Fruit fly (Drosophila melanogaster) whole organism, wandering third instar larva: Measurements from ENCODE around the gene CG11686.

ENCODE experiments used
- Abd-B ChIP-seq: fragments of >200 bp; optimal IDR thresholded peaks from 2 replicates; lab custom pipeline; 2017; ENCODE audit warnings: missing biosample characterization, missing genetic modification characterization
- CG9705 ChIP-seq: fragments of 200-800 bp; sonication (Bioruptor generic); optimal IDR thresholded peaks from 2 replicates; lab custom pipeline; 2018; ENCODE audit warnings: missing biosample characterization, mild to moderate bottlenecking, missing genetic modification characterization
- CrebA ChIP-seq: fragments of 200-800 bp; sonication (Bioruptor generic); optimal IDR thresholded peaks from 2 replicates; lab custom pipeline; 2016; ENCODE audit warnings: missing biosample characterization, mild to moderate bottlenecking, missing genetic modification characterization, borderline replicate concordance
- Dif ChIP-seq: fragments of 200-275, 200-300 bp; sonication (Bioruptor generic); optimal IDR thresholded peaks from 2 replicates; lab custom pipeline; 2018; ENCODE audit warnings: missing biosample characterization, missing genetic modification characterization; ENCODE audit not compliant: partially characterized antibody
- GATAd ChIP-seq: sonication (Bioruptor generic); optimal IDR thresholded peaks from 2 replicates; lab custom pipeline; 2016; ENCODE audit warnings: missing biosample characterization, missing genetic modification characterization
- HLH106 ChIP-seq: fragments of 200-800 bp; optimal IDR thresholded peaks from 3 replicates; lab custom pipeline; 2019; ENCODE audit warnings: missing biosample characterization, mild to moderate bottlenecking, missing genetic modification characterization, moderate library complexity
- Hnf4 ChIP-seq: fragments of 200-800 bp; sonication (Bioruptor generic); optimal IDR thresholded peaks from 2 replicates; lab custom pipeline; 2016; ENCODE audit warnings: missing biosample characterization, mild to moderate bottlenecking, missing genetic modification characterization
- Jra ChIP-seq: sonication (Bioruptor generic); optimal IDR thresholded peaks from 2 replicates; lab custom pipeline; 2016; ENCODE audit warnings: missing biosample characterization, missing genetic modification characterization
- Mio ChIP-seq: sonication (Bioruptor generic); optimal IDR thresholded peaks from 2 replicates; lab custom pipeline; 2016; ENCODE audit warnings: missing biosample characterization, missing genetic modification characterization
- Myc ChIP-seq: fragments of >200 bp; optimal IDR thresholded peaks from 2 replicates; lab custom pipeline; 2017
- N ChIP-seq: fragments of >200 bp; optimal IDR thresholded peaks from 2 replicates; lab custom pipeline; 2018; ENCODE audit warnings: missing biosample characterization, missing external identifiers, missing genetic modification characterization
- OdsH ChIP-seq: fragments of 200-800 bp; sonication (Bioruptor generic); optimal IDR thresholded peaks from 2 replicates; lab custom pipeline; 2016; ENCODE audit warnings: missing biosample characterization, mild to moderate bottlenecking, missing genetic modification characterization
- Sp1 ChIP-seq: fragments of 200-800 bp; sonication (Bioruptor generic); optimal IDR thresholded peaks from 3 replicates; lab custom pipeline; 2019; ENCODE audit warnings: missing biosample characterization, mild to moderate bottlenecking, missing genetic modification characterization, moderate library complexity
- br ChIP-seq: fragments of 200-800 bp; sonication (Bioruptor generic); optimal IDR thresholded peaks from 2 replicates; lab custom pipeline; 2016; ENCODE audit warnings: missing biosample characterization, missing genetic modification characterization
- brk ChIP-seq: fragments of 200-800 bp; sonication (Bioruptor generic); optimal IDR thresholded peaks from 2 replicates; lab custom pipeline; 2016; ENCODE audit warnings: missing biosample characterization, mild to moderate bottlenecking, missing genetic modification characterization
- dl ChIP-seq, 2 experiments: fragments of 175-275, 200-275 bp in 1 of 2; fragments of 200-275 bp in 1 of 2; sonication (Bioruptor generic); optimal IDR thresholded peaks; lab custom pipeline; 2018; ENCODE audit warnings: mild to moderate bottlenecking in 2 of 2, missing biosample characterization in 2 of 2, missing genetic modification characterization in 2 of 2, moderate library complexity in 2 of 2; ENCODE audit not compliant: partially characterized antibody in 2 of 2, insufficient read depth in 1 of 2
- dmrt93B ChIP-seq: fragments of 200-800 bp; sonication (Bioruptor generic); optimal IDR thresholded peaks from 2 replicates; lab custom pipeline; 2018; ENCODE audit warnings: missing biosample characterization, mild to moderate bottlenecking, missing genetic modification characterization
- dsf ChIP-seq: sonication (Bioruptor generic); optimal IDR thresholded peaks from 2 replicates; lab custom pipeline; 2016; ENCODE audit warnings: missing biosample characterization, missing genetic modification characterization, borderline replicate concordance
- ey ChIP-seq: fragments of 200-800 bp; sonication (Bioruptor generic); optimal IDR thresholded peaks from 2 replicates; lab custom pipeline; 2016; ENCODE audit warnings: missing biosample characterization, missing genetic modification characterization
- foxo ChIP-seq, 2 experiments: fragments of 200-800 bp; sonication (Bioruptor generic); optimal IDR thresholded peaks; 2 replicates in 1 of 2; 3 replicates in 1 of 2; lab custom pipeline; 2016 to 2017; ENCODE audit warnings: missing biosample characterization in 2 of 2, missing genetic modification characterization in 2 of 2
- h ChIP-seq: fragments of 200-800 bp; sonication (Bioruptor generic); optimal IDR thresholded peaks from 3 replicates; lab custom pipeline; 2016; ENCODE audit warnings: missing biosample characterization, mild to moderate bottlenecking, missing genetic modification characterization
- lola ChIP-seq: fragments of >200 bp; optimal IDR thresholded peaks from 2 replicates; lab custom pipeline; 2017; ENCODE audit warnings: missing biosample characterization, missing genetic modification characterization
- pan ChIP-seq: fragments of >200 bp; optimal IDR thresholded peaks from 2 replicates; lab custom pipeline; 2017
- psq ChIP-seq: fragments of 200-800 bp; sonication (Bioruptor generic); optimal IDR thresholded peaks from 3 replicates; lab custom pipeline; 2017; ENCODE audit warnings: missing biosample characterization, mild to moderate bottlenecking, missing genetic modification characterization, moderate library complexity
- rgr ChIP-seq: fragments of 200-800 bp; sonication (Bioruptor generic); optimal IDR thresholded peaks from 3 replicates; lab custom pipeline; 2016; ENCODE audit warnings: missing biosample characterization, mild to moderate bottlenecking, missing genetic modification characterization
- sage ChIP-seq: fragments of 200-800 bp; sonication (Bioruptor generic); optimal IDR thresholded peaks from 2 replicates; lab custom pipeline; 2016; ENCODE audit warnings: missing biosample characterization, mild to moderate bottlenecking, missing genetic modification characterization
- tai ChIP-seq: sonication (Bioruptor generic); optimal IDR thresholded peaks from 2 replicates; lab custom pipeline; 2016; ENCODE audit warnings: missing biosample characterization, missing genetic modification characterization
- usp ChIP-seq: fragments of >200 bp; optimal IDR thresholded peaks from 2 replicates; lab custom pipeline; 2017; ENCODE audit warnings: missing biosample characterization, missing genetic modification characterization
- woc ChIP-seq: sonication (Bioruptor generic); optimal IDR thresholded peaks from 2 replicates; lab custom pipeline; 2016; ENCODE audit warnings: missing biosample characterization, mild to moderate bottlenecking, missing genetic modification characterization

The CG11686 gene

DNA sequence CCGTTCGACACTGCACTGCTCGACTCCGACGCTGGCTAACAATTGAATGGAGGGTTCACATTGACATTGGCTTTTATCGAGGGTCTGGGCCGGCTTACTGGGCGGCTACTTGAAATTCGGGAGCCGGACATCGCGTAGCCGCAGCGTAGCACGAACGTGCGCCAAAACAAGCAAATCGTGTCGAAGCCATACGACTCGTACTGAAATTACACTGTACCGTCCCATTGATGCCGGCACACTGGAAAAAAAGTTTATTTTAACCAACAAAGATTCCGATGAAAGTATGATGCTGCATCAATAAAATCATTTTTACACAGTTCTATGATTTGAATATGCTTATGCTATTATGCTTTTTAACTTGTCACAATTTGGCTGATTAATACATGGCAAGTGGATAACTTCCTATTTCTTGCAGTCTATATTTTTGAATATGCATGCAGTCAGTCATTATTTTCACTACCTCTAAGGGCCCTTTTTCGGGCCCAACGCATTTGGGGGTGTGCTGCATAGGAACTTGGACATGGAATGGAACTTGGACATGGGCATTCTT lies 28.7 kb downstream of the CG11686 start, which contains the start of gene apn:
TSS of gene apn (minus strand) at position 51 of the 550 bp plus-strand sequence.
- TF ChIP-seq Abd-B (GFP tag; lab: Kevin White, UChicago) (no peak), pan (lab: Kevin White, UChicago) (no peak), Mio (GFP tag; lab: Kevin White, UChicago) (no peak), dsf (no peak), OdsH (GFP tag; lab: Kevin White, UChicago) (no peak), Myc (no peak), usp (no peak), tai (GFP tag; lab: Kevin White, UChicago) (no peak), ey (GFP tag; lab: Kevin White, UChicago) (no peak), dl (GFP tag; optimal IDR thresholded peaks at IDR 0.05; lab: Kevin White, UChicago; ENCODE audit: insufficient read depth in 1 of 2, partially characterized antibody in 2 of 2) (no peak), Sp1 (GFP tag; lab: Kevin White, UChicago) (no peak), Hnf4 (GFP tag; lab: Kevin White, UChicago) (no peak), N (GFP tag; lab: Kevin White, UChicago) (no peak), sage (GFP tag; lab: Kevin White, UChicago) (no peak), rgr (GFP tag; lab: Kevin White, UChicago) (no peak)

DNA sequence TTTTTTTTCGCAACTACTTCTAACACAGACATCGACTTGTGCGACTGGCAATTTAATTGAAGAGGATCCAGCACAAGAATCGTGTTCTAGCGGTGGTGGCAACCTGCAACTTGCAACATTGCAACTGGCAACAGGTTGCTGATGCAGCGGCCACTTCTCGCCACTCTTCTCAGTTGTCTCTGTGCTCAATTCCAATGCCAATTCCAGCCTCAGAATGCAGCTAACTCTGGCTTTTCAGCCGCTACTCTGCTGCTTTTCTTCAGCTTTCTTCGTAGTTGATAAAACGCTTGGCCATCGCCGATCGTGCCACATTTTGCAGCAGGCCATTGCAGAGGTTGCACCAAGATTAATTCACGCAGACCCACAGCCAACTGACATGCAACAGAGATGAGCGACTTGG lies 30.2 kb downstream of the CG11686 start, which contains the start of gene Osi22:
TSS of gene Osi22 (plus strand) at position 301 of the 400 bp plus-strand sequence.
- TF ChIP-seq rgr (GFP tag; lab: Kevin White, UChicago) (no peak), Hnf4 (GFP tag; lab: Kevin White, UChicago) (no peak), Abd-B (GFP tag; lab: Kevin White, UChicago) (no peak), Dif (GFP tag; lab: Kevin White, UChicago) (no peak), ey (GFP tag; lab: Kevin White, UChicago) (no peak), sage (GFP tag; lab: Kevin White, UChicago) (no peak), Mio (GFP tag; lab: Kevin White, UChicago) (no peak), brk (GFP tag; lab: Kevin White, UChicago) (no peak), Jra (GFP tag; lab: Kevin White, UChicago) (no peak), br (no peak), pan (lab: Kevin White, UChicago) (no peak), GATAd (GFP tag; lab: Kevin White, UChicago) (no peak), foxo (GFP tag; optimal IDR thresholded peaks at IDR 0.05; lab: Kevin White, UChicago) (no peak)

- TF ChIP-seq HLH106 (tag; lab: Kevin White, UChicago) (no peak), N (GFP tag; lab: Kevin White, UChicago) (no peak), dmrt93B (no peak), Mio (GFP tag; lab: Kevin White, UChicago) (no peak), psq (GFP tag; lab: Kevin White, UChicago) (no peak), lola (GFP tag; lab: Kevin White, UChicago) (no peak), CG9705 (GFP tag; lab: Kevin White, UChicago) (no peak), Abd-B (GFP tag; lab: Kevin White, UChicago) (no peak), CrebA (GFP tag; lab: Kevin White, UChicago) (no peak), GATAd (GFP tag; lab: Kevin White, UChicago) (no peak), woc (GFP tag; lab: Kevin White, UChicago) (no peak)
- TF ChIP-seq, all 38 proteins: peak for 0
Observed at dm6 chr3R:13293148-13293756, 33.1 kb downstream of the CG11686 start, which contains the start of gene wntD. Gene wntD, minus strand, starts transcription at chr3R:13293198.

DNA sequence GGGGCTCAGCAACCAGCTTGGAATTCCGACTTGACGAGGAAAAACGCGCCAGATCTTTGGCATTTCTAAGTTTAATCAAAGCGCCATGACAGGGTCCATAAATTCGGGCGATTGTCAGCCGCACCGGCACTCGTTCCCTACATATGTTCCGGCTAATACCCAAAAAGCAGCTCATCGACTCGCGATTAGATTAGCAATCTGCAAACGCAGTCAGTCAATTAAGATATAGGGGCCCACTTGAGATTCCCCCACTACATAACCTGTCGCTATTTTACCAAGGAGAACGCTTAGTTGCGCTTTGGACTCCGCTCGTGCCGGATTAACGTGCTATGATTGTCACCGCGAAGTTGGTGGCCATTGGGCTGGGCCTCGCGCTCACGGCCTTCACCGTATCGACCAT lies 34.3 kb downstream of the CG11686 start, which contains the start of gene CG8773:
TSS of gene CG8773 (plus strand) at position 288 of the 400 bp plus-strand sequence.
- TF ChIP-seq pan (lab: Kevin White, UChicago) (no peak), lola (GFP tag; lab: Kevin White, UChicago) (no peak), h (GFP tag; lab: Kevin White, UChicago) (peak; percentile 58)
